Worm (Caenorhabditis elegans) whole organism, L3 larva: ENCODE results near the gene C09B9.85.
"Not testable (repeated sequence)": the region's sequence is repeated elsewhere in the genome, so short reads cannot be mapped to it uniquely, and the experiment has no call there.

Source experiments
- R02D3.7 ChIP-seq: fragments of 150-350 bp; optimal IDR thresholded peaks from 2 replicates; lab custom pipeline; 2014; ENCODE audit warnings: missing biosample characterization, missing genetic modification characterization
- ZK546.5 ChIP-seq: sonication (generic microtip); optimal IDR thresholded peaks from 2 replicates; lab custom pipeline; 2017; ENCODE audit warnings: missing biosample characterization, missing genetic modification characterization
- aly-2 ChIP-seq: fragments of 150-350 bp; optimal IDR thresholded peaks from 2 replicates; lab custom pipeline; 2014; ENCODE audit warnings: missing biosample characterization, missing genetic modification characterization
- ceh-16 ChIP-seq: sonication (generic microtip); optimal IDR thresholded peaks from 2 replicates; lab custom pipeline; 2017; ENCODE audit warnings: missing biosample characterization, missing genetic modification characterization
- ceh-28 ChIP-seq: fragments of 150-350 bp; optimal IDR thresholded peaks from 2 replicates; lab custom pipeline; 2014; ENCODE audit warnings: missing biosample characterization, missing genetic modification reagents, missing genetic modification characterization
- ceh-82 ChIP-seq: fragments of 150-350 bp; optimal IDR thresholded peaks from 2 replicates; lab custom pipeline; 2014; ENCODE audit warnings: missing biosample characterization, missing genetic modification characterization
- daf-12 ChIP-seq: fragments of 150-350 bp; optimal IDR thresholded peaks from 2 replicates; lab custom pipeline; 2014; ENCODE audit warnings: missing biosample characterization, missing genetic modification reagents, missing genetic modification characterization
- elt-1 ChIP-seq: fragments of 150-350 bp; optimal IDR thresholded peaks from 2 replicates; lab custom pipeline; 2014; ENCODE audit warnings: missing biosample characterization, missing genetic modification characterization
- elt-3 ChIP-seq, 3 experiments: fragments of 150-350 bp in 1 of 3; sonication (generic microtip) in 2 of 3; optimal IDR thresholded peaks; 2 replicates in 2 of 3; 4 replicates in 1 of 3; lab custom pipeline; 2014 to 2017; ENCODE audit warnings: missing biosample characterization in 3 of 3, missing genetic modification characterization in 3 of 3
- eor-1 ChIP-seq, 2 experiments: fragments of 150-350 bp; optimal IDR thresholded peaks; 2 replicates each; lab custom pipeline; 2014 to 2018; ENCODE audit warnings: missing biosample characterization in 2 of 2, missing genetic modification characterization in 2 of 2
- fkh-10 ChIP-seq: sonication (generic microtip); optimal IDR thresholded peaks from 2 replicates; lab custom pipeline; 2017; ENCODE audit warnings: missing biosample characterization, missing genetic modification reagents, missing genetic modification characterization
- fkh-2 ChIP-seq: fragments of 150-350 bp; optimal IDR thresholded peaks from 2 replicates; lab custom pipeline; 2014; ENCODE audit warnings: missing biosample characterization, missing genetic modification reagents, missing genetic modification characterization
- fos-1 ChIP-seq: fragments of 150-350 bp; optimal IDR thresholded peaks from 2 replicates; lab custom pipeline; 2014; ENCODE audit warnings: missing biosample characterization, missing genetic modification characterization
- hmg-11 ChIP-seq: sonication (generic microtip); optimal IDR thresholded peaks from 2 replicates; lab custom pipeline; 2016; ENCODE audit warnings: missing genetic modification characterization, missing compliant biosample characterization
- lin-15B ChIP-seq: fragments of 150-350 bp; optimal IDR thresholded peaks from 2 replicates; lab custom pipeline; 2014; ENCODE audit warnings: missing biosample characterization, missing genetic modification characterization
- lin-39 ChIP-seq: fragments of 150-350 bp; optimal IDR thresholded peaks from 2 replicates; lab custom pipeline; 2018; ENCODE audit warnings: missing biosample characterization, missing genetic modification reagents, missing genetic modification characterization
- lsy-12 ChIP-seq: sonication (generic microtip); optimal IDR thresholded peaks from 2 replicates; lab custom pipeline; 2016; ENCODE audit warnings: mild to moderate bottlenecking, missing genetic modification characterization, missing compliant biosample characterization
- mdl-1 ChIP-seq: fragments of 150-350 bp; optimal IDR thresholded peaks from 2 replicates; lab custom pipeline; 2014; ENCODE audit warnings: missing biosample characterization, missing genetic modification characterization
- mml-1 ChIP-seq: fragments of 150-350 bp; sonication (generic microtip); optimal IDR thresholded peaks from 3 replicates; lab custom pipeline; 2014; ENCODE audit warnings: missing biosample characterization, missing genetic modification characterization
- nfya-1 ChIP-seq: sonication (generic microtip); optimal IDR thresholded peaks from 2 replicates; lab custom pipeline; 2017; ENCODE audit warnings: missing genetic modification characterization, mild to moderate bottlenecking, missing compliant biosample characterization, antibody characterized with exemption, moderate library complexity; ENCODE audit not compliant: insufficient read depth
- nhr-11 ChIP-seq: fragments of 150-350 bp; optimal IDR thresholded peaks from 2 replicates; lab custom pipeline; 2014; ENCODE audit warnings: missing biosample characterization, missing genetic modification characterization
- nhr-12 ChIP-seq: fragments of 150-350 bp; optimal IDR thresholded peaks from 2 replicates; lab custom pipeline; 2014; ENCODE audit warnings: missing biosample characterization, missing genetic modification characterization
- nhr-23 ChIP-seq: fragments of 150-350 bp; optimal IDR thresholded peaks from 2 replicates; lab custom pipeline; 2014; ENCODE audit warnings: missing biosample characterization, missing genetic modification reagents, missing genetic modification characterization
- nhr-237 ChIP-seq: fragments of 150-350 bp; optimal IDR thresholded peaks from 2 replicates; lab custom pipeline; 2014; ENCODE audit warnings: missing biosample characterization, missing genetic modification characterization
- nhr-25 ChIP-seq: sonication (generic microtip); optimal IDR thresholded peaks from 2 replicates; lab custom pipeline; 2017; ENCODE audit warnings: missing biosample characterization, missing genetic modification characterization
- nhr-28 ChIP-seq: fragments of 150-350 bp; optimal IDR thresholded peaks from 2 replicates; lab custom pipeline; 2014; ENCODE audit warnings: missing biosample characterization, missing genetic modification characterization
- nhr-43 ChIP-seq: sonication (generic microtip); optimal IDR thresholded peaks from 2 replicates; lab custom pipeline; 2016; ENCODE audit warnings: mild to moderate bottlenecking, missing genetic modification characterization, missing compliant biosample characterization; ENCODE audit not compliant: poor library complexity, severe bottlenecking
- nhr-67 ChIP-seq: fragments of 150-350 bp; optimal IDR thresholded peaks from 2 replicates; lab custom pipeline; 2014; ENCODE audit warnings: missing biosample characterization, missing genetic modification characterization
- nhr-76 ChIP-seq: fragments of 150-350 bp; sonication (generic microtip); optimal IDR thresholded peaks from 5 replicates; lab custom pipeline; 2014; ENCODE audit warnings: missing biosample characterization, missing genetic modification characterization
- pha-4 ChIP-seq: fragments of 150-350 bp; optimal IDR thresholded peaks from 2 replicates; lab custom pipeline; 2014; ENCODE audit warnings: missing biosample characterization, missing genetic modification reagents, missing genetic modification characterization
- pqm-1 ChIP-seq: fragments of 150-350 bp; optimal IDR thresholded peaks from 2 replicates; lab custom pipeline; 2017; ENCODE audit warnings: missing biosample characterization, missing genetic modification characterization, inconsistent platforms
- sea-2 ChIP-seq: fragments of 150-350 bp; sonication (generic microtip); optimal IDR thresholded peaks from 4 replicates; lab custom pipeline; 2014; ENCODE audit warnings: missing biosample characterization, missing genetic modification reagents, missing genetic modification characterization
- skn-1 ChIP-seq: fragments of 150-350 bp; optimal IDR thresholded peaks from 2 replicates; lab custom pipeline; 2014; ENCODE audit warnings: missing biosample characterization, missing genetic modification characterization
- snpc-4 ChIP-seq: fragments of 150-350 bp; optimal IDR thresholded peaks from 2 replicates; lab custom pipeline; 2014; ENCODE audit warnings: missing biosample characterization, missing genetic modification characterization
- unc-39 ChIP-seq: sonication (generic microtip); optimal IDR thresholded peaks from 4 replicates; lab custom pipeline; 2017; ENCODE audit warnings: missing biosample characterization, missing genetic modification characterization
- unc-62 ChIP-seq: fragments of 150-350 bp; sonication (generic microtip); optimal IDR thresholded peaks from 4 replicates; lab custom pipeline; 2014; ENCODE audit warnings: missing biosample characterization, missing genetic modification reagents, missing genetic modification characterization
- zag-1 ChIP-seq: fragments of 150-350 bp; optimal IDR thresholded peaks from 2 replicates; lab custom pipeline; 2014; ENCODE audit warnings: missing biosample characterization, missing genetic modification characterization
- ztf-11 ChIP-seq: fragments of 150-350 bp; optimal IDR thresholded peaks from 2 replicates; lab custom pipeline; 2014; ENCODE audit warnings: missing biosample characterization, missing genetic modification characterization
- ztf-4 ChIP-seq: fragments of 150-350 bp; optimal IDR thresholded peaks from 2 replicates; lab custom pipeline; 2014; ENCODE audit warnings: missing biosample characterization, missing genetic modification characterization

C09B9.85 gene

DNA sequence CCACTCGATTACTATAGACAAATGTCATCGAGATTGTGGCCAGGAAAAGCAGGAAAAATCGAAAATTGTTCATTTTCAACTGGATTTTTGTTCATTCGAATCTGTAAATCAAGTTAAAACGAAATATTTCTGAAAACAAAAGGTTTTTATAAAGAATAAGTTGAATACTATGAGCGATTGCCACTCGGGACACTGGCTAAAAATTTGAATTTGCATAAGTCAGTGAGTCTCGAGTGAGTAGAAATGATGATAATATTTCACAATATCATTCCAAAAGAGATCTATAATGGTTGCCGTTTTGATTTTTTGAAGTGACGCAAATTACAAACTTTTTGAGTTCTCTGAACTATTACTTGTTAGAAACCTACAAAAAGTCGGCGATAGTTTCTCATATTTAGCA is 5.0 kb downstream of the C09B9.85 start, which contains the start of gene T28H11.8:
Gene T28H11.8 (minus strand): TSS at position 101 of the 400 bp plus-strand sequence.
- TF ChIP-seq elt-1 (tag; lab: Kevin White, UChicago) (no peak), fkh-10 (GFP tag; lab: Kevin White, UChicago) (no peak)

DNA sequence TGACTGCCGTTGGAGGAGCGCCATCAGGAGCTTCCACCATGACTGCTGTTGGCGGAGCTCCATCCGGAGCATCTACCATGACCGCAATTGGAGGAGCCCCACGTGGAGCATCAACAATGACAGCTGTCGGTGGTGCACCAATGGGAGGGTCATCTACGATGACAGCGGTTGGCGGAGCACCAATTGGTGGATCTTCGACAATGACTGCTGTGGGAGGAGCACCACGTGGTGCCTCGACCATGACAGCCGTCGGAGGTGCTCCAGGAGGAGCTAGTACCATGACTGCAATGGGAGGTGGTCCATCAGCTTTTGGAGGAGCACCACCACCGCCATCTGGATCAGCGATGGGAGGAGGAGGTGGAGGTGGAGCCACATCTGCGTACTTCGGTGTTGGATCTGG is 8.5 kb downstream of the C09B9.85 start, which contains the start of gene T28H11.7:
Gene T28H11.7 (minus strand): TSS at position 101 of the 400 bp plus-strand sequence.
- not testable (repeated sequence) for TF ChIP-seq unc-62 (GFP tag; lab: Kevin White, UChicago); ztf-4 (tag; lab: Kevin White, UChicago); sea-2 (GFP tag; lab: Kevin White, UChicago)

DNA sequence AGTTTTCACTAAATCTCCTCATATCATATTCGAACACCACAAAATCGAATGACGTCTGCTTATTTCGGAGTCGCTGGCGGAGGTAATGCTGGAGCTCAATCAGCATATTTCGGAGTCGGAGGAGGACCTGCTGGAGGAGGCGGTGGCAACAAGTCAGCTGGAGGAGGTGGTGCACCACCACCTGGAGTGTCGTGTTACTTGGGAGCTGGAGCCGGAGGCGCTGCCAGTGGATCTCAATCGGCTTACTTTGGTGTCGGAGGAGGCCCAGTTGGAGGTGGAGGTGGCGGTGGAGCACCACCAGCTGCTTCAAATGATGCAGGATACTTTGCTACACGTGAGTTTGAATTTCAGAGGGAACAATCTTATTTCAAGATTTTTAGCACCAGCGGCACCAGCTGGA is 9.1 kb downstream of the C09B9.85 start, which contains the start of gene ssq-4:
Gene ssq-4 (plus strand): TSS at position 19 of the 400 bp plus-strand sequence.
- TF ChIP-seq lin-39, fos-1, nhr-43: not testable (repeated sequence)

DNA sequence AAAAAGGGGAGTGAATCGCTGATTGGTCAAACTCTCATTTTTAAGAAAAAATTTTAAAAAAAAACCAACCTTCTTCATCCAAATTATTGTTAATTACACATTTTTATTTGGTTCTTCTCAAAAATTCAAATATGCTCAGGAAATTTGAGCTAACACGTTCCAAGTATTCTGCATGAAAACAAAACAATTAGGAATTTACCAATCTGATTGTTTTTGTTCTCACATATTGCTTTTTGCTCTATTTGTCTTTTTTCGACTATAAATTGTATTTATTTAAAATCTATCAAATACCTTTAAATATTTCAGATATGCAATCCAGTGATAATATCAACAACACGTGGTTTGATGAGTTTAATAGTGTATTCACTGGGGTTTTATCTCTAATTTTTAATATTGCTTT is 13.3 kb downstream of the C09B9.85 start, which contains the start of gene srm-1:
Gene srm-1 (plus strand): TSS at position 301 of the 400 bp plus-strand sequence.
- TF ChIP-seq fos-1: no peak
- no peak for TF ChIP-seq ceh-82 (tag; lab: Kevin White, UChicago)
- no peak for TF ChIP-seq mml-1 (tag; lab: Kevin White, UChicago)
- TF ChIP-seq nhr-12 (tag; lab: Kevin White, UChicago): no peak
- TF ChIP-seq R02D3.7 (tag; lab: Kevin White, UChicago): no peak
- no peak for TF ChIP-seq nhr-28 (tag; lab: Kevin White, UChicago)
- TF ChIP-seq ZK546.5 (tag; lab: Kevin White, UChicago): no peak
- no peak for TF ChIP-seq fkh-10 (GFP tag; lab: Kevin White, UChicago)
- TF ChIP-seq nhr-43: no peak

DNA sequence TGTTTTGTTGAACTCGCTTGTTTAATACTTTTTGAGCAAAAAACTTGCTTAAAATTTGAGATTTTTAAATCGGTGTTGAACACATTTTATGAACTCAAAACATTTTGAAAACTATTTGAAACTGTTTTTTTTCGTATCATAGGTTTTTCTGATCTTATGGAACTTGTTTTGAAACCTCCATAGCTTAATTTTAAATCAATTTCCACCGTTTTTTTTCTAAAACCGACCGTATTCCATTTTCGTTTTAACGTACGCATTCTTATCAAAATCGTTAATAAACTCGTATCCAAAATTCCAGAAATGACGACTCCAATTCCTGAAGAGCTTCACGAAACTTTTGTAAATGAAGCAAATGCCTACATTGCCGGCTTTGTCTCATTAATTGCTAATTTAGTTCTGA is 17.2 kb downstream of the C09B9.85 start, which contains the start of gene srm-2:
Gene srm-2 (plus strand): TSS at position 301 of the 400 bp plus-strand sequence.
- no peak for TF ChIP-seq sea-2 (GFP tag; lab: Kevin White, UChicago)
- no peak for TF ChIP-seq nhr-23
- TF ChIP-seq ceh-16 (tag; lab: Kevin White, UChicago): no peak
- no peak for TF ChIP-seq elt-3 (tag; optimal IDR thresholded peaks at IDR 0.05; lab: Kevin White, UChicago)
- no peak for TF ChIP-seq ztf-11 (tag; lab: Kevin White, UChicago)
- TF ChIP-seq R02D3.7 (tag; lab: Kevin White, UChicago): no peak
- TF ChIP-seq lsy-12 (tag; lab: Kevin White, UChicago): no peak
- no peak for TF ChIP-seq unc-39
- TF ChIP-seq nhr-11 (tag; lab: Kevin White, UChicago): no peak
- no peak for TF ChIP-seq ceh-82 (tag; lab: Kevin White, UChicago)
- TF ChIP-seq nhr-28 (tag; lab: Kevin White, UChicago): no peak
- TF ChIP-seq daf-12 (tag; lab: Kevin White, UChicago): no peak
- TF ChIP-seq pqm-1: no peak
- no peak for TF ChIP-seq nhr-76 (tag; lab: Kevin White, UChicago)
- TF ChIP-seq nhr-12 (tag; lab: Kevin White, UChicago): no peak
- TF ChIP-seq lin-39: no peak
- TF ChIP-seq pha-4 (tag; lab: Kevin White, UChicago): no peak
- TF ChIP-seq mdl-1 (tag; lab: Kevin White, UChicago): no peak
- no peak for TF ChIP-seq snpc-4 (tag; lab: Kevin White, UChicago)
- no peak for TF ChIP-seq fkh-10 (GFP tag; lab: Kevin White, UChicago)

DNA sequence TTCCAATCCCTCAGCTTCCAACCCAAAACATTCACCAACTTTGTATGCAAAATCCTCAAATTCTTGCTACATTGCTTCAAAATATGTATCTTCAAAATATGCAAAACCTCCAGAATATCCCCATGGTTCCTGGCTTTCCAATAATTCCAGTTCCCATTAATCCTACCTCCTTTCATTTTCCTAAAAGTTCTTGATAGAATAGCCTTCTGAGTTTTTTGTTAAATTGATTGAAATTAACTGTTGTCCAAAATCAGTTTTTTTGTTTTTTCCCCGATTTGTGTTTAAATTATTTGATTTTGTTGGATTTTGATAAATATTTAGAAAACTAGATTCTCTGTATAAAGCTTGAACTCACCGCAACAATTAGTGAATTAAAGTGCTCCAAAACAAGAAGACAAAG is 20.4 kb downstream of the C09B9.85 start:
- no peak for TF ChIP-seq lin-15B
- TF ChIP-seq fkh-10 (GFP tag; lab: Kevin White, UChicago): no peak
- TF ChIP-seq zag-1 (tag; lab: Kevin White, UChicago): no peak
- TF ChIP-seq, all 47 proteins: peak for 0

DNA sequence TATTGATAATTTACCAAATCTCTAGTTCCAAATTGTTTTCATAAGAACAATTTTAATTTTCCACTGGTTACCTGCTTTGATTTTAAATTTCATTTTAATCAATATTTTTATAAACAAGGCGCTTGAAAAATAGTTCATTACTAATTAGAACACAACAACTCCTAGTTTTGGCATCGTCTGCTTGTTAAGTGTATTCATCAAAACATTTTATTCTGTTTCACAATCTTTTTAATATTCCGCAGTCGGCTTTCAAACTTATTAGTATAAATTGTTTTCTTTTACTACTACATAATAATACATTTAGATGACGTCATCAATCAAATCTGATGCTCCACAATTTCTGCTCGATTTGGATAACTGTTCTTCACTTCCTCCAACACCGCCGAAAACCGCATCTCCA is 23.1 kb downstream of the C09B9.85 start, which contains the start of gene pes-1:
Gene pes-1 (plus strand): TSS at position 301 of the 400 bp plus-strand sequence.
- TF ChIP-seq fkh-10 (GFP tag; lab: Kevin White, UChicago): no peak
- TF ChIP-seq zag-1 (tag; lab: Kevin White, UChicago): no peak
- TF ChIP-seq eor-1 (tag; optimal IDR thresholded peaks at IDR 0.05; lab: Kevin White, UChicago): no peak
- no peak for TF ChIP-seq skn-1 (tag; lab: Kevin White, UChicago)
- TF ChIP-seq nfya-1 (tag; lab: Kevin White, UChicago): no peak
- TF ChIP-seq sea-2 (GFP tag; lab: Kevin White, UChicago): no peak
- no peak for TF ChIP-seq nhr-67 (tag; lab: Kevin White, UChicago)
- no peak for TF ChIP-seq lin-15B
- no peak for TF ChIP-seq lsy-12 (tag; lab: Kevin White, UChicago)
- TF ChIP-seq fkh-2 (tag; lab: Kevin White, UChicago): no peak
- no peak for TF ChIP-seq hmg-11 (tag; lab: Kevin White, UChicago)
- no peak for TF ChIP-seq nhr-43
- no peak for TF ChIP-seq daf-12 (tag; lab: Kevin White, UChicago)
- TF ChIP-seq aly-2: no peak
- TF ChIP-seq nhr-237 (tag; lab: Kevin White, UChicago): no peak
- TF ChIP-seq lin-39: no peak
- no peak for TF ChIP-seq nhr-25
- no peak for TF ChIP-seq ceh-28 (tag; lab: Kevin White, UChicago)
- TF ChIP-seq nhr-23: no peak
- TF ChIP-seq, all 47 proteins: peak for 0
